Worm (Caenorhabditis elegans): Measurements from ENCODE around the gene kcnl-3.

DNA sequence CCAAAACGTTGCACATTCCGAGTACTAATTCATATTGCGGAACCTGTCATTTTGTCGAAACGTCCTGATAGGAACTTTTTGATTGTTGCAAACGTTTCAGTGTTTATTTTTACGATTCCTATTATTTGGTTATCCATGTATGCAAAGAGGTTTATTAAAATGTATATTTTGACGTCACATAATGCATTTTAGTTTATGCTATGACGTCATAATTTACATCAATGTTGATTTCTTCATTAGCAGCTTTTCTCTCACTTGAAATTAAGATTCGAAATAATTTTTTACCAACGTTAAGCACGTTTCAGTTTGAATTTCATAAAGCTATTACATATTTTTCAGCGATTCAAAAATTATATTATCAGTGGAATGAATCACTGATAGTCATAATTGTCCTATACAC is 20.0 kb upstream of the kcnl-3 start:
- TF ChIP-seq nhr-237 (tag; optimal IDR thresholded peaks at IDR 0.05): no peak
- no peak for TF ChIP-seq blmp-1 (tag; optimal IDR thresholded peaks at IDR 0.05)
- TF ChIP-seq elt-1 (tag; optimal IDR thresholded peaks at IDR 0.05; ENCODE audit: borderline replicate concordance, insufficient read depth): no peak
- no peak for TF ChIP-seq mls-2 (tag; optimal IDR thresholded peaks at IDR 0.05)
- TF ChIP-seq nhr-12 (tag; optimal IDR thresholded peaks at IDR 0.05): no peak
- TF ChIP-seq lsy-2 (tag; optimal IDR thresholded peaks at IDR 0.05): no peak
- TF ChIP-seq ceh-83 (GFP tag; optimal IDR thresholded peaks at IDR 0.05): no peak
- no peak for TF ChIP-seq unc-62 (GFP tag; optimal IDR thresholded peaks at IDR 0.05)
- no peak for TF ChIP-seq ces-1 (GFP tag; optimal IDR thresholded peaks at IDR 0.05)
- no peak for TF ChIP-seq nhr-28 (tag; optimal IDR thresholded peaks at IDR 0.05)
- no peak for TF ChIP-seq pha-4 (tag; optimal IDR thresholded peaks at IDR 0.05)
- no peak for TF ChIP-seq flh-1 (GFP tag; optimal IDR thresholded peaks at IDR 0.05)
- TF ChIP-seq ham-2 (GFP tag; optimal IDR thresholded peaks at IDR 0.05): no peak

Measured in whole organism, mixed stage, embryonic.